Worm (Caenorhabditis elegans): Measurements from ENCODE around the gene Y67A10A.11.

DNA sequence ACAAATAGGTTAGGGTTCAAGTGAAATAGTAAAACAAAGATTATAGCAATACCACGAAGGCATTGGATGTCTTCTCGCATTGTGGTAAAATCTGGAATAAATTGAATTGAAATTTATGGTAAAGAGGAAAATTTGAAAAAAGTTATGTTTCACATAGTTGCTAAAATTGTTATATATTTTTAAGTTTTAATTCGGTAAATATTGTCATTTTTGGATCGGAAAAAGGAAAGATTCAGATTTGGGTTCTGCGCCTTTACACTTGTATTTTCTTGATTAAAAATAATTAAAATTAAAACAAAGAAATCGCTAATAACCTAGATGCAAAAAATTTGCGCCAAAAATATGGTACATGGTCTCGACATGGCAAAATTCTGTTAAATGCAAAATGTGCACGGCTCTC lies 10.9 kb downstream of the Y67A10A.11 start, which contains the start of gene oac-56:
- TF ChIP-seq tab-1 (GFP tag; IDR thresholded peaks at IDR 0.05) (no peak), ztf-29 (GFP tag; IDR thresholded peaks at IDR 0.05) (no peak), cog-1 (tag; optimal IDR thresholded peaks at IDR 0.05) (no peak), flt-1 (GFP tag; IDR thresholded peaks at IDR 0.05) (no peak)
